Worm (Caenorhabditis elegans) whole organism, L3 larva: ENCODE measurements around the gene ZC317.7.

Experiments
- R02D3.7 ChIP-seq: fragments of 150-350 bp; optimal IDR thresholded peaks from 2 replicates; lab custom pipeline; 2014; ENCODE audit warnings: missing biosample characterization, missing genetic modification characterization
- ZK546.5 ChIP-seq: sonication (generic microtip); optimal IDR thresholded peaks from 2 replicates; lab custom pipeline; 2017; ENCODE audit warnings: missing biosample characterization, missing genetic modification characterization
- aly-2 ChIP-seq: fragments of 150-350 bp; optimal IDR thresholded peaks from 2 replicates; lab custom pipeline; 2014; ENCODE audit warnings: missing biosample characterization, missing genetic modification characterization
- ama-1 ChIP-seq: fragments of 150-350 bp; optimal IDR thresholded peaks from 2 replicates; lab custom pipeline; 2018
- ceh-16 ChIP-seq: sonication (generic microtip); optimal IDR thresholded peaks from 2 replicates; lab custom pipeline; 2017; ENCODE audit warnings: missing biosample characterization, missing genetic modification characterization
- ceh-28 ChIP-seq: fragments of 150-350 bp; optimal IDR thresholded peaks from 2 replicates; lab custom pipeline; 2014; ENCODE audit warnings: missing biosample characterization, missing genetic modification reagents, missing genetic modification characterization
- ceh-82 ChIP-seq: fragments of 150-350 bp; optimal IDR thresholded peaks from 2 replicates; lab custom pipeline; 2014; ENCODE audit warnings: missing biosample characterization, missing genetic modification characterization
- ceh-9 ChIP-seq: sonication (generic microtip); optimal IDR thresholded peaks from 2 replicates; lab custom pipeline; 2018; ENCODE audit warnings: missing biosample characterization, missing genetic modification characterization
- daf-12 ChIP-seq: fragments of 150-350 bp; optimal IDR thresholded peaks from 2 replicates; lab custom pipeline; 2014; ENCODE audit warnings: missing biosample characterization, missing genetic modification reagents, missing genetic modification characterization
- egl-27 ChIP-seq: sonication (generic microtip); optimal IDR thresholded peaks from 4 replicates; lab custom pipeline; 2017; ENCODE audit warnings: missing biosample characterization, missing genetic modification reagents, missing genetic modification characterization
- egl-5 ChIP-seq: fragments of 150-350 bp; optimal IDR thresholded peaks from 2 replicates; lab custom pipeline; 2017; ENCODE audit warnings: missing biosample characterization, missing genetic modification reagents, missing genetic modification characterization, inconsistent platforms
- elt-1 ChIP-seq: fragments of 150-350 bp; optimal IDR thresholded peaks from 2 replicates; lab custom pipeline; 2014; ENCODE audit warnings: missing biosample characterization, missing genetic modification characterization
- elt-2 ChIP-seq: sonication (generic microtip); optimal IDR thresholded peaks from 2 replicates; lab custom pipeline; 2016; ENCODE audit warnings: missing genetic modification reagents, mild to moderate bottlenecking, missing genetic modification characterization, missing compliant biosample characterization
- elt-3 ChIP-seq, 3 experiments: fragments of 150-350 bp in 1 of 3; sonication (generic microtip) in 2 of 3; optimal IDR thresholded peaks; 2 replicates in 2 of 3; 4 replicates in 1 of 3; lab custom pipeline; 2014 to 2017; ENCODE audit warnings: missing biosample characterization in 3 of 3, missing genetic modification characterization in 3 of 3
- eor-1 ChIP-seq, 2 experiments: fragments of 150-350 bp; optimal IDR thresholded peaks; 2 replicates each; lab custom pipeline; 2014 to 2018; ENCODE audit warnings: missing biosample characterization in 2 of 2, missing genetic modification characterization in 2 of 2
- fkh-10 ChIP-seq: sonication (generic microtip); optimal IDR thresholded peaks from 2 replicates; lab custom pipeline; 2017; ENCODE audit warnings: missing biosample characterization, missing genetic modification reagents, missing genetic modification characterization
- fkh-2 ChIP-seq: fragments of 150-350 bp; optimal IDR thresholded peaks from 2 replicates; lab custom pipeline; 2014; ENCODE audit warnings: missing biosample characterization, missing genetic modification reagents, missing genetic modification characterization
- fos-1 ChIP-seq: fragments of 150-350 bp; optimal IDR thresholded peaks from 2 replicates; lab custom pipeline; 2014; ENCODE audit warnings: missing biosample characterization, missing genetic modification characterization
- hmg-11 ChIP-seq: sonication (generic microtip); optimal IDR thresholded peaks from 2 replicates; lab custom pipeline; 2016; ENCODE audit warnings: missing genetic modification characterization, missing compliant biosample characterization
- jun-1 ChIP-seq: fragments of 150-350 bp; optimal IDR thresholded peaks from 2 replicates; lab custom pipeline; 2014; ENCODE audit warnings: missing biosample characterization, missing genetic modification reagents, missing genetic modification characterization
- lin-15B ChIP-seq: fragments of 150-350 bp; optimal IDR thresholded peaks from 2 replicates; lab custom pipeline; 2014; ENCODE audit warnings: missing biosample characterization, missing genetic modification characterization
- lin-39 ChIP-seq: fragments of 150-350 bp; optimal IDR thresholded peaks from 2 replicates; lab custom pipeline; 2018; ENCODE audit warnings: missing biosample characterization, missing genetic modification reagents, missing genetic modification characterization
- lsy-12 ChIP-seq: sonication (generic microtip); optimal IDR thresholded peaks from 2 replicates; lab custom pipeline; 2016; ENCODE audit warnings: mild to moderate bottlenecking, missing genetic modification characterization, missing compliant biosample characterization
- mdl-1 ChIP-seq: fragments of 150-350 bp; optimal IDR thresholded peaks from 2 replicates; lab custom pipeline; 2014; ENCODE audit warnings: missing biosample characterization, missing genetic modification characterization
- mml-1 ChIP-seq: fragments of 150-350 bp; sonication (generic microtip); optimal IDR thresholded peaks from 3 replicates; lab custom pipeline; 2014; ENCODE audit warnings: missing biosample characterization, missing genetic modification characterization
- nfya-1 ChIP-seq: sonication (generic microtip); optimal IDR thresholded peaks from 2 replicates; lab custom pipeline; 2017; ENCODE audit warnings: missing genetic modification characterization, mild to moderate bottlenecking, missing compliant biosample characterization, antibody characterized with exemption, moderate library complexity; ENCODE audit not compliant: insufficient read depth
- nhr-11 ChIP-seq: fragments of 150-350 bp; optimal IDR thresholded peaks from 2 replicates; lab custom pipeline; 2014; ENCODE audit warnings: missing biosample characterization, missing genetic modification characterization
- nhr-12 ChIP-seq: fragments of 150-350 bp; optimal IDR thresholded peaks from 2 replicates; lab custom pipeline; 2014; ENCODE audit warnings: missing biosample characterization, missing genetic modification characterization
- nhr-23 ChIP-seq: fragments of 150-350 bp; optimal IDR thresholded peaks from 2 replicates; lab custom pipeline; 2014; ENCODE audit warnings: missing biosample characterization, missing genetic modification reagents, missing genetic modification characterization
- nhr-237 ChIP-seq: fragments of 150-350 bp; optimal IDR thresholded peaks from 2 replicates; lab custom pipeline; 2014; ENCODE audit warnings: missing biosample characterization, missing genetic modification characterization
- nhr-25 ChIP-seq: sonication (generic microtip); optimal IDR thresholded peaks from 2 replicates; lab custom pipeline; 2017; ENCODE audit warnings: missing biosample characterization, missing genetic modification characterization
- nhr-28 ChIP-seq: fragments of 150-350 bp; optimal IDR thresholded peaks from 2 replicates; lab custom pipeline; 2014; ENCODE audit warnings: missing biosample characterization, missing genetic modification characterization
- nhr-43 ChIP-seq: sonication (generic microtip); optimal IDR thresholded peaks from 2 replicates; lab custom pipeline; 2016; ENCODE audit warnings: mild to moderate bottlenecking, missing genetic modification characterization, missing compliant biosample characterization; ENCODE audit not compliant: poor library complexity, severe bottlenecking
- nhr-67 ChIP-seq: fragments of 150-350 bp; optimal IDR thresholded peaks from 2 replicates; lab custom pipeline; 2014; ENCODE audit warnings: missing biosample characterization, missing genetic modification characterization
- nhr-76 ChIP-seq: fragments of 150-350 bp; sonication (generic microtip); optimal IDR thresholded peaks from 5 replicates; lab custom pipeline; 2014; ENCODE audit warnings: missing biosample characterization, missing genetic modification characterization
- nhr-77 ChIP-seq: fragments of 150-350 bp; optimal IDR thresholded peaks from 2 replicates; lab custom pipeline; 2014; ENCODE audit warnings: missing biosample characterization, missing genetic modification characterization
- pha-4 ChIP-seq: fragments of 150-350 bp; optimal IDR thresholded peaks from 2 replicates; lab custom pipeline; 2014; ENCODE audit warnings: missing biosample characterization, missing genetic modification reagents, missing genetic modification characterization
- pqm-1 ChIP-seq: fragments of 150-350 bp; optimal IDR thresholded peaks from 2 replicates; lab custom pipeline; 2017; ENCODE audit warnings: missing biosample characterization, missing genetic modification characterization, inconsistent platforms
- sea-2 ChIP-seq: fragments of 150-350 bp; sonication (generic microtip); optimal IDR thresholded peaks from 4 replicates; lab custom pipeline; 2014; ENCODE audit warnings: missing biosample characterization, missing genetic modification reagents, missing genetic modification characterization
- skn-1 ChIP-seq: fragments of 150-350 bp; optimal IDR thresholded peaks from 2 replicates; lab custom pipeline; 2014; ENCODE audit warnings: missing biosample characterization, missing genetic modification characterization
- snpc-4 ChIP-seq: fragments of 150-350 bp; optimal IDR thresholded peaks from 2 replicates; lab custom pipeline; 2014; ENCODE audit warnings: missing biosample characterization, missing genetic modification characterization
- tbx-2 ChIP-seq: sonication (generic microtip); optimal IDR thresholded peaks from 2 replicates; lab custom pipeline; 2016; ENCODE audit warnings: mild to moderate bottlenecking, missing genetic modification characterization, missing compliant biosample characterization
- unc-39 ChIP-seq: sonication (generic microtip); optimal IDR thresholded peaks from 4 replicates; lab custom pipeline; 2017; ENCODE audit warnings: missing biosample characterization, missing genetic modification characterization
- unc-62 ChIP-seq: fragments of 150-350 bp; sonication (generic microtip); optimal IDR thresholded peaks from 4 replicates; lab custom pipeline; 2014; ENCODE audit warnings: missing biosample characterization, missing genetic modification reagents, missing genetic modification characterization
- zag-1 ChIP-seq: fragments of 150-350 bp; optimal IDR thresholded peaks from 2 replicates; lab custom pipeline; 2014; ENCODE audit warnings: missing biosample characterization, missing genetic modification characterization
- ztf-11 ChIP-seq: fragments of 150-350 bp; optimal IDR thresholded peaks from 2 replicates; lab custom pipeline; 2014; ENCODE audit warnings: missing biosample characterization, missing genetic modification characterization
- ztf-4 ChIP-seq: fragments of 150-350 bp; optimal IDR thresholded peaks from 2 replicates; lab custom pipeline; 2014; ENCODE audit warnings: missing biosample characterization, missing genetic modification characterization

Gene ZC317.7

DNA sequence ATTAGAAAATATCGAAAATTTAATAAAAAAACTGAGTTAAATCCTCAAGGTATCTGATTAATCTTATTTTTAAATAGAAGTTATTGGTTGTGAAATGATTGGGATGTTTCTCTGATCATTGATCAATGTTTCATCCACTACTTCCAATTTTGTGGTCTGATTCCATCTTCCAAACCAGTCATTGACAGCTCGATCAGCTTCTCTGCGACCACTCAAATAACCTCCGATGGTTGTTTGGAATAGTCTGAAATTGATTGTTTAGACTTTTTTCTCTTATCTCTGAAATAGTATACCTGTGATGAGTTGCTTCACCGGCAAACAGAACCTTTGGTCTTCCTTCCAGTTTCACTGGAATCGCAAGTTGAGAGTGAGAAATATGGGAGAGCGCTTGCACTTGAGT is 39.1 kb upstream of the ZC317.7 start:
- peak; percentile 47 for TF ChIP-seq ama-1 (lab: Kevin White, UChicago)
- TF ChIP-seq pqm-1: peak; percentile 3
- TF ChIP-seq ceh-9: no peak
- TF ChIP-seq elt-2 (tag; lab: Kevin White, UChicago): peak; percentile 15
- TF ChIP-seq, all 47 proteins: peak for 3

DNA sequence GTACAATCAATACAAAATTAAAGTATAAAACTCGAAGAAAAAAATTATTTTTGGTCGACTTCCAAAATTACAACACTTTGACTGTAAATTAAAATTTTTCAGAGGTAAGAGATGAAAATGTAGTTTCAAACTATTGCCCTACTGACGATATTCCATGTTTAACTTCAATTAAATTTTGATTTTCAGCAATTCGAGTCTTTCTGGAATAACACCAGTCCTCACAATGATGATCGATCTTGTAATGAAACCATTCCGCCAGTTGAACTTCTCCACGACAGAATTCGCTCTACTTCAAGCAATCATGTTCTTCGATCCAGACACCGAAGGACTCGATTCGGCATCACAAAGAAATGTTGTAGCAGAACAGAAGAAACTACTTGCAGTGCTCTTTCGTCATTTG is 38.3 kb upstream of the ZC317.7 start:
- no peak for TF ChIP-seq ZK546.5 (tag; lab: Kevin White, UChicago)
- no peak for TF ChIP-seq jun-1 (tag; lab: Kevin White, UChicago)
- no peak for TF ChIP-seq nhr-25 (tag; lab: Kevin White, UChicago)
- TF ChIP-seq elt-3 (tag; optimal IDR thresholded peaks at IDR 0.05; lab: Kevin White, UChicago): no peak
- no peak for TF ChIP-seq nhr-11
- no peak for TF ChIP-seq lin-39 (tag; lab: Kevin White, UChicago)
- no peak for TF ChIP-seq mml-1 (tag; lab: Kevin White, UChicago)
- TF ChIP-seq egl-5 (tag; lab: Kevin White, UChicago): no peak
- TF ChIP-seq skn-1 (tag; lab: Kevin White, UChicago): no peak
- TF ChIP-seq nhr-67 (tag; lab: Kevin White, UChicago): no peak
- no peak for TF ChIP-seq ama-1 (lab: Kevin White, UChicago)

DNA sequence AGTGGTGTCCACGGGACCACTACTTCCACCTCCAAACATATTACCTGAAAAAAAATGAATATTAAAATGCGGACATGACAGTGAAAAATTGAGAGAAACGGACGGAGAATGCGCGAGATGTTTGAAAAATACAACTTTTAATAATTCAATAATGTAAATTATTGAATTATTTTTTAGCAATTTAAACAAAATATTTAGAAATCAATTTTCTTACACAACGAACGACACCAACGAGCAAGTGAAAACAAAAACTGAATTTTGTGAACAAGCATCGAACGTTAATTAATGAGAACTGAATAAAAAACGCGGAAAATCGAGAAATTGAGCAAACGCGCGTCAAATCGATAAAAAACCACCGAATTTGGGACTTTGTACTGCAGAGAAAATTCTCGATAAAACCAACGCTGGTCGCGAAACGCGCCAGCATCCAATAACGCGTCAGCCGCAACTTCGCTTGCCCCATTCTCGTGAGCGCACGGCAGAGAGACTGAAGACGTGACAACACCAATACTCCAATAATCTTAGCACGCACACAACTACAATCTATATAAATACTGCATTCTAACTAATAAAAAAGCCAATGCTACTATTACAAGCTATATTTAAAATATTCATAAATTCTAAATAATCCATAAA is 34.1 kb upstream of the ZC317.7 start, which contains the start of the genes dnj-19 and nhr-47:
Gene dnj-19, minus strand, starts transcription at position 51 of the 636 bp plus-strand sequence.
Gene nhr-47, plus strand, starts transcription at position 447 of the 636 bp plus-strand sequence.
- peak; percentile 93 for TF ChIP-seq lsy-12 (tag; lab: Kevin White, UChicago)
- TF ChIP-seq nfya-1: peak; percentile 89
- peak; percentile 91 for TF ChIP-seq nhr-23
- peak; percentile 82 for TF ChIP-seq hmg-11 (tag; lab: Kevin White, UChicago)
- TF ChIP-seq R02D3.7 (tag; lab: Kevin White, UChicago): peak; percentile 70
- TF ChIP-seq sea-2 (GFP tag; lab: Kevin White, UChicago): no peak
- TF ChIP-seq lin-15B (tag; lab: Kevin White, UChicago): peak; percentile 84
- peak; percentile 21 for TF ChIP-seq elt-1 (tag; lab: Kevin White, UChicago)
- no peak for TF ChIP-seq unc-62 (GFP tag; lab: Kevin White, UChicago)
- peak; percentile 92 for TF ChIP-seq nhr-25 (tag; lab: Kevin White, UChicago)
- TF ChIP-seq ztf-11: no peak
- TF ChIP-seq mdl-1: peak; percentile 24
- TF ChIP-seq nhr-76 (tag; lab: Kevin White, UChicago): no peak
- peak; percentile 66 for TF ChIP-seq ceh-82 (tag; lab: Kevin White, UChicago)
- TF ChIP-seq fkh-2 (tag; lab: Kevin White, UChicago): no peak
- no peak for TF ChIP-seq ceh-9
- peak; percentile 48 for TF ChIP-seq egl-27
- TF ChIP-seq daf-12 (tag; lab: Kevin White, UChicago): no peak
- no peak for TF ChIP-seq nhr-237 (tag; lab: Kevin White, UChicago)
- TF ChIP-seq ztf-4 (tag; lab: Kevin White, UChicago): peak; percentile 59
- TF ChIP-seq nhr-28: no peak
- TF ChIP-seq tbx-2: peak; percentile 90
- TF ChIP-seq ceh-16 (tag; lab: Kevin White, UChicago): no peak
- TF ChIP-seq elt-2 (tag; lab: Kevin White, UChicago): peak; percentile 80
- no peak for TF ChIP-seq unc-39 (tag; lab: Kevin White, UChicago)
- peak; percentile 92 for TF ChIP-seq lin-39 (tag; lab: Kevin White, UChicago)
- peak; percentile 87 for TF ChIP-seq nhr-43 (tag; lab: Kevin White, UChicago)
- TF ChIP-seq skn-1 (tag; lab: Kevin White, UChicago): peak; percentile 85
- peak; percentile 42 for TF ChIP-seq egl-5 (tag; lab: Kevin White, UChicago)
- no peak for TF ChIP-seq aly-2
- TF ChIP-seq pha-4 (tag; lab: Kevin White, UChicago): peak; percentile 85
- TF ChIP-seq fos-1 (tag; lab: Kevin White, UChicago): no peak
- no peak for TF ChIP-seq nhr-67 (tag; lab: Kevin White, UChicago)
- no peak for TF ChIP-seq zag-1 (tag; lab: Kevin White, UChicago)
- no peak for TF ChIP-seq ZK546.5 (tag; lab: Kevin White, UChicago)
- TF ChIP-seq jun-1 (tag; lab: Kevin White, UChicago): peak; percentile 91
- peak; percentile 21 for TF ChIP-seq nhr-77 (tag; lab: Kevin White, UChicago)
- TF ChIP-seq nhr-11: no peak
- peak; percentile 26 for TF ChIP-seq pqm-1
- TF ChIP-seq elt-3 (tag; optimal IDR thresholded peaks at IDR 0.05; lab: Kevin White, UChicago): no peak
- TF ChIP-seq mml-1 (tag; lab: Kevin White, UChicago): no peak
- TF ChIP-seq ceh-28 (tag; lab: Kevin White, UChicago): peak; percentile 87
- peak; percentile 86 for TF ChIP-seq snpc-4
- TF ChIP-seq ama-1 (lab: Kevin White, UChicago): peak; percentile 68
- no peak for TF ChIP-seq nhr-12
- TF ChIP-seq fkh-10 (GFP tag; lab: Kevin White, UChicago): peak; percentile 56
- TF ChIP-seq eor-1 (tag; optimal IDR thresholded peaks at IDR 0.05; lab: Kevin White, UChicago): no peak
